Worm (Caenorhabditis elegans): Measurements from ENCODE around the gene cnp-3.

The cnp-3 gene

ce11 chrX:17151160-17151711 lies 13.3 kb upstream of the cnp-3 start, which contains the start of gene mdt-1.2 (continued):
- TF ChIP-seq aptf-3 (GFP tag; IDR thresholded peaks at IDR 0.05) (no peak), ztf-6 (GFP tag; IDR thresholded peaks at IDR 0.05) (no peak), B0261.1 (tag; optimal IDR thresholded peaks at IDR 0.05) (no peak), mes-4 (tag; optimal IDR thresholded peaks at IDR 0.05) (no peak), B0035.1 (tag; optimal IDR thresholded peaks at IDR 0.05) (no peak), F22D6.2 (tag; optimal IDR thresholded peaks at IDR 0.05) (no peak), F57A8.1 (GFP tag; optimal IDR thresholded peaks at IDR 0.05) (no peak), dox-1 (GFP tag; IDR thresholded peaks at IDR 0.05) (0 out of 2 replicates have a peak, but pooled peaks have one; percentile 35), T07F8.4 (tag; optimal IDR thresholded peaks at IDR 0.05) (no peak), bed-1 (GFP tag; IDR thresholded peaks at IDR 0.05) (no peak), snpc-4 (GFP tag; optimal IDR thresholded peaks at IDR 0.05) (peak; percentile 30), snpc-4 (tag; optimal IDR thresholded peaks at IDR 0.05) (peak in 1 of 4 experiments; percentile 17), C17E4.6 (GFP tag; IDR thresholded peaks at IDR 0.05) (no peak), lag-1 (GFP tag; IDR thresholded peaks at IDR 0.05) (no peak), Y95B8A.8 (GFP tag; IDR thresholded peaks at IDR 0.05) (no peak), F37B4.10 (GFP tag; IDR thresholded peaks at IDR 0.05) (no peak), nfya-2 (GFP tag; IDR thresholded peaks at IDR 0.05) (no peak), B0336.3 (GFP tag; IDR thresholded peaks at IDR 0.05) (no peak), hlh-26 (GFP tag; conservative IDR thresholded peaks at IDR 0.05) (no peak), madf-8 (GFP tag; conservative IDR thresholded peaks at IDR 0.05) (no peak), aptf-2 (GFP tag; conservative IDR thresholded peaks at IDR 0.05) (no peak), ztf-26 (tag; optimal IDR thresholded peaks at IDR 0.05) (no peak), lin-54 (GFP tag; optimal IDR thresholded peaks at IDR 0.05) (no peak), C06A6.2 (GFP tag; conservative IDR thresholded peaks at IDR 0.05) (no peak), cebp-2 (GFP tag; IDR thresholded peaks at IDR 0.05) (no peak), lir-1 (GFP tag; conservative IDR thresholded peaks at IDR 0.05) (no peak), gei-17 (GFP tag; optimal IDR thresholded peaks at IDR 0.05) (peak; percentile 11), nfyb-1 (GFP tag; IDR thresholded peaks at IDR 0.05) (peak; percentile 42; the same call in 1 of the 2 replicates), him-1 (tag; optimal IDR thresholded peaks at IDR 0.05) (no peak), hrde-1 (tag; optimal IDR thresholded peaks at IDR 0.05; ENCODE audit: borderline replicate concordance) (no peak), fkh-3 (tag; optimal IDR thresholded peaks at IDR 0.05) (no peak), ceh-27 (GFP tag; optimal IDR thresholded peaks at IDR 0.05) (peak; percentile 61), hlh-12 (tag; optimal IDR thresholded peaks at IDR 0.05) (no peak), egl-44 (GFP tag; IDR thresholded peaks at IDR 0.05) (no peak), F55B11.4 (tag; optimal IDR thresholded peaks at IDR 0.05; ENCODE audit: borderline replicate concordance, insufficient read depth) (no peak), T26A5.8 (tag; optimal IDR thresholded peaks at IDR 0.05) (no peak), akir-1 (GFP tag; optimal IDR thresholded peaks at IDR 0.05) (no peak), F57C9.4 (tag; optimal IDR thresholded peaks at IDR 0.05) (no peak), attf-5 (GFP tag; optimal IDR thresholded peaks at IDR 0.05) (no peak)

DNA sequence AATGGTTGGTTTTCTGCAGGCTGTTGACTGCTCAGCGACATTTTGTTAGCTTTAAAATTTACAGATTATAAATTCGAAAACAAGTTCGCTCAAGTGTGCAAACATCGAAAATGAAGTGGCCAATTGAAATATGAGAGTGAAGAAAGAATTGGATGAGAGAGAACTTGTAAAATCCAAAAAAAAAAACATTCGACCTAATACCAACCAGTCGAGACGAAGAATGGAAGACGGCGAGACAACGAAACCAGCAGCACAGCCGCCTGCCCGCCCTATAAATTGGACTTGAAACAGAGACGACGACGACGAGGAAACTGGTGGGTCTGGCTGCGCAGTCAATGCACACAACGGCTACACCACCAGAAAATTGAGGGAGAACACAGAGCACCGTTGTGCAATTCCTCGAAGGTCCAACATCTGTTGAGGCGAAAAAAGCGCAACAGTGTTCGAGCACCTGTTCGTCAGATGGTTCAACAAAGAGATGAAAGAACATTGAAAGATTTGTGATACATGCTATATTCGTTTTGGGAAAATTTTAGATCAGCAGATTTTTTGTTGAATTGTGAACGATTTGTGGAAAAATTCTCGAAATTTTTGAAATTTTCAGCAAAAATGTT lies 12.1 kb upstream of the cnp-3 start, which contains the start of gene T23C6.4:
T23C6.4 (minus strand) TSS at position 51 of the 614 bp plus-strand sequence.
- no peak for TF ChIP-seq B0035.1 (tag; optimal IDR thresholded peaks at IDR 0.05)
- no peak for TF ChIP-seq madf-8 (GFP tag; conservative IDR thresholded peaks at IDR 0.05)

All from whole organism, young adult.